Worm (Caenorhabditis elegans) whole organism, L4 larva: Measurements from ENCODE around the gene C17G10.7.

Source experiments
- ZK546.5 ChIP-seq, 2 experiments: sonication (generic microtip); optimal IDR thresholded peaks; 2 replicates each; lab custom pipeline; 2017; ENCODE audit warnings: missing biosample characterization in 2 of 2, missing genetic modification characterization in 2 of 2
- nhr-28 ChIP-seq: fragments of 150-350 bp; optimal IDR thresholded peaks from 2 replicates; lab custom pipeline; 2014; ENCODE audit warnings: missing biosample characterization, missing genetic modification characterization
- nhr-77 ChIP-seq: fragments of 150-350 bp; optimal IDR thresholded peaks from 2 replicates; lab custom pipeline; 2014; ENCODE audit warnings: missing biosample characterization, missing genetic modification characterization
- spr-1 ChIP-seq: sonication (generic microtip); optimal IDR thresholded peaks from 2 replicates; lab custom pipeline; 2016; ENCODE audit warnings: mild to moderate bottlenecking, missing genetic modification characterization, missing compliant biosample characterization

DNA sequence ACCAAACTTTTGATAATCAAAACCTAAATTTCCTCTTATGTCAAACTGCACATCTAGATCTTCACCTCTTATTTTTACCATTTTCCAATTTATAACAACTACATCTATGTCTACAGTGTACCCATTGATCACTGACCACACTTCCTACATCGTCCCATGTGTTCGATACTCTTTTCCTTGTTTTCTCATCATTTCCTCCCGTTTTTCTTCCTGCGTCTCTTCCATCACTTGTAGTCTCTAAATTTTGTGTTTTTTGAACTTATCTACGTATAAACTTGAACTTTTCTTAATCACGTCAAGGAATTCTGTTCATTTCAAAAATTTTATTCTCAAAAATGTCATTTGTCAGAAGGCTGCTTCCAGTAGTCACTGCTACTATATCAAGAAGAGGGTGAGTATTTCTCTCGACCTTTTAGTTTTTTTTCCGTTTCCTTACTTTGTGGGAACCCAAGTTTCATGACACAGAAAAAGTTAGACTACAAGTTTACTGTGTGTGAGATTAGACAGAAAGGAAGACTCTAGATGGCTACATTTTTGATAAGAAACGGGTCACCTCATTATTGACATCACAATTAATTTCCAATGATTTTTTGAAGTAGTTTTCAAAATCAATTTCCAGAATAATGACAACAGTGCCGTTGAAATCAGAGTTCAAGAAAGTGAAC is 35.4 kb downstream of the C17G10.7 start:
- no peak for TF ChIP-seq ZK546.5 (tag; optimal IDR thresholded peaks at IDR 0.05; lab: Kevin White, UChicago)
- no peak for TF ChIP-seq spr-1 (tag; lab: Kevin White, UChicago)
- TF ChIP-seq nhr-28 (tag; lab: Kevin White, UChicago), result peak; percentile 91
- no peak for TF ChIP-seq nhr-77 (tag; lab: Kevin White, UChicago)
